Worm (Caenorhabditis elegans) whole organism, early embryonic: ENCODE data around the gene F59B10.3.

Experiments
- ceh-13 ChIP-seq: fragments of 200-800 bp; sonication (Bioruptor generic); optimal IDR thresholded peaks from 2 replicates; lab custom pipeline; 2018; ENCODE audit warnings: mild to moderate bottlenecking, missing genetic modification characterization, missing compliant biosample characterization
- hmbx-1 ChIP-seq: sonication (generic microtip); optimal IDR thresholded peaks from 2 replicates; lab custom pipeline; 2016; ENCODE audit warnings: mild to moderate bottlenecking, missing genetic modification characterization, missing compliant biosample characterization
- tbx-11 ChIP-seq: fragments of 200-800 bp; sonication (Bioruptor generic); IDR thresholded peaks from 2 replicates; pipeline ENCODE4 v1.3.6; 2022; ENCODE audit warnings: missing genetic modification characterization, missing compliant biosample characterization

ce11 chrII:10547803-10548693 lies 37.7 kb downstream of the F59B10.3 start:
- TF ChIP-seq ceh-13 (GFP tag; lab: Kevin White, UChicago) (no peak), tbx-11 (GFP tag; lab: Robert Waterston, UW) (no peak), hmbx-1 (tag; lab: Kevin White, UChicago) (no peak)
